Fruit fly (Drosophila melanogaster): ENCODE data around the gene ND-51.
A peak's percentile ranks its signal among the peaks of the same experiment; 100 is the strongest.

ND-51 gene

dm6 chr2L:6098479-6099269 lies 36.1 kb upstream of the ND-51 start, which contains the start of gene CG9175 (continued):
- no peak for TF ChIP-seq CG31224 (GFP tag; IDR thresholded peaks at IDR 0.05)
- TF ChIP-seq CG15514 (GFP tag; optimal IDR thresholded peaks at IDR 0.05), result peak; percentile 81
- TF ChIP-seq zen2 (GFP tag; IDR thresholded peaks at IDR 0.05; ENCODE audit: partially characterized antibody), result peak; percentile 95
- peak; percentile 3 for TF ChIP-seq CG15696 (tag; optimal IDR thresholded peaks at IDR 0.05)
- no peak for TF ChIP-seq al (GFP tag; IDR thresholded peaks at IDR 0.05)
- peak; percentile 56; the same call in 2 of the 3 replicates for TF ChIP-seq Dbx (GFP tag; IDR thresholded peaks at IDR 0.05)
- no peak for TF ChIP-seq Sox102F (GFP tag; optimal IDR thresholded peaks at IDR 0.05)
- TF ChIP-seq Ets97D (GFP tag; optimal IDR thresholded peaks at IDR 0.05), result peak; percentile 82
- TF ChIP-seq Abd-B (GFP tag; optimal IDR thresholded peaks at IDR 0.05), result no peak
- TF ChIP-seq dati (GFP tag; IDR thresholded peaks at IDR 0.05), result no peak
- peak; percentile 46 for TF ChIP-seq CG9817 (tag; optimal IDR thresholded peaks at IDR 0.05)
- peak; percentile 60 for TF ChIP-seq CG34376 (GFP tag; optimal IDR thresholded peaks at IDR 0.05)
- peak; percentile 98 for TF ChIP-seq hbn (GFP tag; IDR thresholded peaks at IDR 0.05; ENCODE audit: partially characterized antibody)
- TF ChIP-seq CG14667 (GFP tag; IDR thresholded peaks at IDR 0.05), result no peak
- peak; percentile 76 for TF ChIP-seq CG14710 (tag; optimal IDR thresholded peaks at IDR 0.05)
- TF ChIP-seq danr (GFP tag; IDR thresholded peaks at IDR 0.05), result no peak
- no peak for TF ChIP-seq CG17328 (GFP tag; IDR thresholded peaks at IDR 0.05)
- peak; percentile 19; the same call in 1 of the 3 replicates for TF ChIP-seq CG17361 (GFP tag; IDR thresholded peaks at IDR 0.05)
- peak; percentile 41 for TF ChIP-seq gfzf (GFP tag; optimal IDR thresholded peaks at IDR 0.05)
- TF ChIP-seq CG2116 (GFP tag; optimal IDR thresholded peaks at IDR 0.05), result peak; percentile 78
- no peak for TF ChIP-seq CG7745 (tag; optimal IDR thresholded peaks at IDR 0.05)
- TF ChIP-seq pzg (GFP tag; optimal IDR thresholded peaks at IDR 0.05), result peak; percentile 100
- TF ChIP-seq Ada2b (GFP tag; IDR thresholded peaks at IDR 0.05), result no peak
- TF ChIP-seq jigr1 (GFP tag; IDR thresholded peaks at IDR 0.05), result no peak; the same call in 2 of the 3 replicates
- TF ChIP-seq CG17568 (GFP tag; optimal IDR thresholded peaks at IDR 0.05), result no peak
- TF ChIP-seq ham (GFP tag; IDR thresholded peaks at IDR 0.05), result no peak
- TF ChIP-seq ap (GFP tag; IDR thresholded peaks at IDR 0.05), result no peak
- TF ChIP-seq tap (tag; optimal IDR thresholded peaks at IDR 0.05), result peak; percentile 42
- no peak for TF ChIP-seq CG13296 (GFP tag; optimal IDR thresholded peaks at IDR 0.05)
- TF ChIP-seq cwo (GFP tag; optimal IDR thresholded peaks at IDR 0.05), result no peak
- TF ChIP-seq fd3F (GFP tag; optimal IDR thresholded peaks at IDR 0.05), result no peak
- peak; percentile 39 for TF ChIP-seq Antp (GFP tag; optimal IDR thresholded peaks at IDR 0.05)
- TF ChIP-seq CG12236 (GFP tag; optimal IDR thresholded peaks at IDR 0.05), result no peak
- no peak for TF ChIP-seq slp2 (GFP tag; optimal IDR thresholded peaks at IDR 0.05)
- TF ChIP-seq CG6813 (GFP tag; optimal IDR thresholded peaks at IDR 0.05), result no peak
- TF ChIP-seq tin (GFP tag; optimal IDR thresholded peaks at IDR 0.05), result peak; percentile 33
- peak; percentile 58; the same call in 1 of the 2 replicates for TF ChIP-seq CG32532 (GFP tag; IDR thresholded peaks at IDR 0.05)
- no peak for TF ChIP-seq en (GFP tag; optimal IDR thresholded peaks at IDR 0.05)
- TF ChIP-seq CG6272 (GFP tag; IDR thresholded peaks at IDR 0.05), result no peak; the same call in 1 of the 2 replicates
- TF ChIP-seq mam (GFP tag; optimal IDR thresholded peaks at IDR 0.05), result peak; percentile 63
- TF ChIP-seq NC2α (GFP tag; optimal IDR thresholded peaks at IDR 0.05), result no peak
- TF ChIP-seq Six4 (GFP tag; optimal IDR thresholded peaks at IDR 0.05), result no peak
- no peak for TF ChIP-seq BtbVII (GFP tag; optimal IDR thresholded peaks at IDR 0.05)
- peak; percentile 61 for TF ChIP-seq Dp (GFP tag; optimal IDR thresholded peaks at IDR 0.05)
- TF ChIP-seq pan (optimal IDR thresholded peaks at IDR 0.05), result no peak
- no peak for TF ChIP-seq pan (GFP tag; optimal IDR thresholded peaks at IDR 0.05 in 1 of 2, IDR thresholded peaks at IDR 0.05 in 1 of 2)
- TF ChIP-seq D (optimal IDR thresholded peaks at IDR 0.05), result peak; percentile 58
- no peak for TF ChIP-seq D (GFP tag; optimal IDR thresholded peaks at IDR 0.05)
- peak; percentile 48 for TF ChIP-seq jumu (GFP tag; optimal IDR thresholded peaks at IDR 0.05)
- peak; percentile 23 for TF ChIP-seq wek (GFP tag; optimal IDR thresholded peaks at IDR 0.05)
